Fruit fly (Drosophila melanogaster) whole organism, embryonic: ENCODE results near the gene CG5928.
A peak's percentile ranks its signal among the peaks of the same experiment; 100 is the strongest.

Source experiments
- Ada2b ChIP-seq: fragments of 200-800 bp; sonication (Bioruptor generic); IDR thresholded peaks from 2 replicates; pipeline ENCODE4 v1.3.6; 2022; ENCODE audit warnings: missing biosample characterization, missing genetic modification characterization
- Antp ChIP-seq: fragments of 200-800 bp; sonication (Bioruptor generic); optimal IDR thresholded peaks from 3 replicates; lab custom pipeline; 2016; ENCODE audit warnings: missing biosample characterization, missing genetic modification characterization
- Asciz ChIP-seq: fragments of 200-800 bp; sonication (Bioruptor generic); optimal IDR thresholded peaks from 2 replicates; lab custom pipeline; 2017; ENCODE audit warnings: missing biosample characterization, mild to moderate bottlenecking, missing genetic modification characterization, missing genetic modification reagents
- CG14050 ChIP-seq: fragments of 200-800 bp; sonication (Bioruptor generic); IDR thresholded peaks from 3 replicates; pipeline ENCODE4 v1.3.6; 2022; ENCODE audit warnings: missing biosample characterization, missing genetic modification characterization
- CG18262 ChIP-seq: fragments of 200-800 bp; optimal IDR thresholded peaks from 3 replicates; lab custom pipeline; 2019; ENCODE audit warnings: missing biosample characterization, mild to moderate bottlenecking, missing genetic modification characterization, moderate library complexity
- CG18764 ChIP-seq: fragments of 200-800 bp; sonication (Bioruptor generic); optimal IDR thresholded peaks from 3 replicates; lab custom pipeline; 2016; ENCODE audit warnings: missing biosample characterization, missing genetic modification characterization
- CG2712 ChIP-seq: fragments of 200-800 bp; optimal IDR thresholded peaks from 3 replicates; lab custom pipeline; 2019; ENCODE audit warnings: missing biosample characterization, mild to moderate bottlenecking, missing genetic modification characterization, moderate library complexity
- CG3838 ChIP-seq: fragments of 200-800 bp; sonication (Bioruptor generic); optimal IDR thresholded peaks from 3 replicates; lab custom pipeline; 2016; ENCODE audit warnings: missing biosample characterization, missing genetic modification characterization
- CG4424 ChIP-seq: fragments of 200-800 bp; sonication (Bioruptor generic); optimal IDR thresholded peaks from 3 replicates; lab custom pipeline; 2016; ENCODE audit warnings: missing biosample characterization, missing genetic modification characterization
- CG4730 ChIP-seq: fragments of 200-800 bp; sonication (Bioruptor generic); IDR thresholded peaks from 2 replicates; pipeline ENCODE4 v1.3.6; 2022; ENCODE audit warnings: missing biosample characterization, missing genetic modification characterization
- CG6654 ChIP-seq: fragments of 200-800 bp; sonication (Bioruptor generic); optimal IDR thresholded peaks from 2 replicates; lab custom pipeline; 2017; ENCODE audit warnings: missing biosample characterization, mild to moderate bottlenecking, missing genetic modification characterization
- CG7556 ChIP-seq: fragments of 200-800 bp; sonication (Bioruptor generic); optimal IDR thresholded peaks from 2 replicates; lab custom pipeline; 2017; ENCODE audit warnings: missing biosample characterization, mild to moderate bottlenecking, missing genetic modification characterization
- CG7928 ChIP-seq: fragments of 200-800 bp; sonication (Bioruptor generic); optimal IDR thresholded peaks from 2 replicates; lab custom pipeline; 2017; ENCODE audit warnings: missing biosample characterization, mild to moderate bottlenecking, missing genetic modification characterization
- CG8944 ChIP-seq: fragments of 200-800 bp; sonication (Bioruptor generic); optimal IDR thresholded peaks from 3 replicates; lab custom pipeline; 2016; ENCODE audit warnings: missing biosample characterization, missing genetic modification characterization
- CG9876 ChIP-seq: fragments of 200-800 bp; sonication (Bioruptor generic); optimal IDR thresholded peaks from 2 replicates; lab custom pipeline; 2016; ENCODE audit warnings: missing biosample characterization, missing genetic modification characterization
- CTCF ChIP-seq: fragments of 200-800 bp; sonication (Bioruptor generic); optimal IDR thresholded peaks from 2 replicates; lab custom pipeline; 2017; ENCODE audit warnings: missing biosample characterization, mild to moderate bottlenecking, missing genetic modification characterization, moderate library complexity
- CkIIα-i1 ChIP-seq: fragments of 200-800 bp; sonication (Bioruptor generic); IDR thresholded peaks from 2 replicates; pipeline ENCODE4 v1.3.6; 2022; ENCODE audit warnings: missing biosample characterization, missing genetic modification characterization
- Deaf1 ChIP-seq: fragments of 200-800 bp; optimal IDR thresholded peaks from 3 replicates; lab custom pipeline; 2019; ENCODE audit warnings: missing biosample characterization, mild to moderate bottlenecking, missing genetic modification characterization, moderate library complexity
- Doc3 ChIP-seq: fragments of 200-800 bp; sonication (Bioruptor generic); IDR thresholded peaks from 3 replicates; pipeline ENCODE4 v1.3.6; 2022; ENCODE audit warnings: missing biosample characterization, missing genetic modification characterization; ENCODE audit not compliant: partially characterized antibody
- Eip74EF ChIP-seq, 2 experiments: fragments of 200-800 bp in 1 of 2; fragments of >200 bp in 1 of 2; sonication (Bioruptor generic) in 1 of 2; optimal IDR thresholded peaks; 2 replicates each; lab custom pipeline; 2017 to 2019; ENCODE audit warnings: missing biosample characterization in 2 of 2, missing genetic modification characterization in 2 of 2, mild to moderate bottlenecking in 1 of 2, moderate library complexity in 1 of 2
- Ets65A ChIP-seq: fragments of 200-800 bp; sonication (Bioruptor generic); peaks from one replicate; lab custom pipeline; 2016; ENCODE audit warnings: missing biosample characterization, missing genetic modification characterization
- Gsc ChIP-seq: fragments of 200-800 bp; sonication (Bioruptor generic); IDR thresholded peaks from 2 replicates; pipeline ENCODE4 v1.3.6; 2022; ENCODE audit warnings: missing biosample characterization, missing genetic modification characterization
- Hr39 ChIP-seq: fragments of >200 bp; optimal IDR thresholded peaks from 2 replicates; lab custom pipeline; 2017
- Hr78 ChIP-seq, 2 experiments: fragments of 200-800 bp in 1 of 2; fragments of >200 bp in 1 of 2; sonication (Bioruptor generic) in 1 of 2; optimal IDR thresholded peaks; 2 replicates each; lab custom pipeline; 2017 to 2019; ENCODE audit warnings: missing biosample characterization in 2 of 2, missing genetic modification characterization in 2 of 2, mild to moderate bottlenecking in 1 of 2, moderate library complexity in 1 of 2
- Rfx ChIP-seq: fragments of 200-800 bp; sonication (Bioruptor generic); IDR thresholded peaks from 2 replicates; pipeline ENCODE4 v1.3.6; 2022; ENCODE audit warnings: missing biosample characterization, missing genetic modification characterization
- Trl ChIP-seq, 3 experiments: fragments of >200 bp in 2 of 3; fragments of 200-800 bp in 1 of 3; sonication (Bioruptor generic) in 1 of 3; optimal IDR thresholded peaks; 2 replicates in 1 of 3; 3 replicates in 2 of 3; lab custom pipeline; 2016 to 2017; ENCODE audit warnings: missing biosample characterization in 1 of 3, missing genetic modification characterization in 1 of 3
- btn ChIP-seq: fragments of 200-800 bp; sonication (Bioruptor generic); optimal IDR thresholded peaks from 2 replicates; lab custom pipeline; 2016; ENCODE audit warnings: missing biosample characterization, missing genetic modification characterization
- cg ChIP-seq: fragments of 200-800 bp; sonication (Bioruptor generic); optimal IDR thresholded peaks from 3 replicates; lab custom pipeline; 2019; ENCODE audit warnings: missing biosample characterization, mild to moderate bottlenecking, missing genetic modification characterization, moderate library complexity
- chinmo ChIP-seq: fragments of 200-800 bp; sonication (Bioruptor generic); IDR thresholded peaks from 4 replicates; pipeline ENCODE4 v1.3.6; 2022; ENCODE audit warnings: missing biosample characterization, missing genetic modification characterization; ENCODE audit not compliant: partially characterized antibody
- disco-r ChIP-seq: fragments of 200-800 bp; sonication (Bioruptor generic); optimal IDR thresholded peaks from 2 replicates; lab custom pipeline; 2016; ENCODE audit warnings: missing biosample characterization, missing genetic modification characterization
- ftz-f1 ChIP-seq: fragments of 200-800 bp; sonication (Bioruptor generic); optimal IDR thresholded peaks from 2 replicates; lab custom pipeline; 2016; ENCODE audit warnings: missing biosample characterization, missing genetic modification characterization
- gce ChIP-seq: fragments of 200-800 bp; sonication (Bioruptor generic); IDR thresholded peaks from 3 replicates; pipeline ENCODE4 v1.3.6; 2022; ENCODE audit warnings: missing biosample characterization, missing genetic modification characterization
- gcm ChIP-seq: fragments of 200-800 bp; sonication (Bioruptor generic); optimal IDR thresholded peaks from 2 replicates; lab custom pipeline; 2019; ENCODE audit warnings: missing biosample characterization, mild to moderate bottlenecking, missing genetic modification characterization, moderate library complexity
- gfzf ChIP-seq: fragments of 200-800 bp; sonication (Bioruptor generic); optimal IDR thresholded peaks from 2 replicates; lab custom pipeline; 2016; ENCODE audit warnings: missing biosample characterization, mild to moderate bottlenecking, missing genetic modification characterization, moderate library complexity
- grau ChIP-seq: fragments of 200-800 bp; optimal IDR thresholded peaks from 3 replicates; lab custom pipeline; 2019; ENCODE audit warnings: missing biosample characterization, mild to moderate bottlenecking, missing genetic modification characterization, moderate library complexity
- hth ChIP-seq: fragments of >200 bp; optimal IDR thresholded peaks from 2 replicates; lab custom pipeline; 2017; ENCODE audit warnings: inconsistent platforms
- ind ChIP-seq: fragments of 200-800 bp; sonication (Bioruptor generic); optimal IDR thresholded peaks from 3 replicates; lab custom pipeline; 2016; ENCODE audit warnings: missing biosample characterization, missing genetic modification characterization
- klu ChIP-seq: fragments of 200-800 bp; sonication (Bioruptor generic); IDR thresholded peaks from 2 replicates; pipeline ENCODE4 v1.3.6; 2022; ENCODE audit warnings: missing biosample characterization, missing genetic modification characterization
- lmd ChIP-seq: fragments of 200-800 bp; sonication (Bioruptor generic); IDR thresholded peaks from 2 replicates; pipeline ENCODE4 v1.3.6; 2022; ENCODE audit warnings: missing biosample characterization, missing genetic modification characterization
- otp ChIP-seq: fragments of 200-800 bp; sonication (Bioruptor generic); IDR thresholded peaks from 3 replicates; pipeline ENCODE4, ENCODE4 v1.3.6; 2022; ENCODE audit warnings: missing biosample characterization, missing genetic modification characterization
- repo ChIP-seq: fragments of 200-800 bp; sonication (Bioruptor generic); optimal IDR thresholded peaks from 2 replicates; lab custom pipeline; 2016; ENCODE audit warnings: missing biosample characterization, missing genetic modification characterization
- sc ChIP-seq, 3 experiments: fragments of >200 bp in 2 of 3; fragments of 200-800 bp in 1 of 3; sonication (Bioruptor generic) in 1 of 3; optimal IDR thresholded peaks; 2 replicates in 2 of 3; 3 replicates in 1 of 3; lab custom pipeline; 2017; ENCODE audit warnings: mild to moderate bottlenecking in 1 of 3, missing biosample characterization in 1 of 3, missing genetic modification characterization in 1 of 3, missing genetic modification reagents in 1 of 3
- sd ChIP-seq: fragments of 200-800 bp; sonication (Bioruptor generic); optimal IDR thresholded peaks from 3 replicates; lab custom pipeline; 2018; ENCODE audit warnings: missing biosample characterization, mild to moderate bottlenecking, missing genetic modification characterization, moderate library complexity
- sisA ChIP-seq: fragments of 200-800 bp; sonication (Bioruptor generic); IDR thresholded peaks from 2 replicates; pipeline ENCODE4 v1.3.6; 2022; ENCODE audit warnings: missing biosample characterization, missing genetic modification characterization
- slp2 ChIP-seq: fragments of 200-800 bp; sonication (Bioruptor generic); optimal IDR thresholded peaks from 2 replicates; lab custom pipeline; 2016; ENCODE audit warnings: missing biosample characterization, missing genetic modification characterization
- sr ChIP-seq: fragments of 200-800 bp; sonication (Bioruptor generic); IDR thresholded peaks from 3 replicates; pipeline ENCODE4 v1.3.6; 2022; ENCODE audit warnings: missing biosample characterization, missing genetic modification characterization
- tio ChIP-seq: fragments of 200-800 bp; sonication (Bioruptor generic); optimal IDR thresholded peaks from 2 replicates; lab custom pipeline; 2017; ENCODE audit warnings: missing biosample characterization, missing genetic modification characterization, inconsistent platforms
- tna ChIP-seq: fragments of 200-800 bp; sonication (Bioruptor generic); IDR thresholded peaks from 2 replicates; pipeline ENCODE4 v1.3.6; 2022; ENCODE audit warnings: missing biosample characterization, missing genetic modification characterization; ENCODE audit not compliant: partially characterized antibody
- vnd ChIP-seq: fragments of 200-800 bp; sonication (Bioruptor generic); IDR thresholded peaks from 3 replicates; pipeline ENCODE4 v1.3.6; 2022; ENCODE audit warnings: missing biosample characterization, missing genetic modification characterization; ENCODE audit not compliant: partially characterized antibody
- wor ChIP-seq: fragments of 200-800 bp; sonication (Bioruptor generic); IDR thresholded peaks from 2 replicates; pipeline ENCODE4 v1.3.6; 2022; ENCODE audit warnings: missing biosample characterization, missing genetic modification characterization
- yki ChIP-seq: fragments of >200 bp; optimal IDR thresholded peaks from 3 replicates; lab custom pipeline; 2018
- zen ChIP-seq: fragments of 200-800 bp; sonication (Bioruptor generic); optimal IDR thresholded peaks from 3 replicates; lab custom pipeline; 2018; ENCODE audit warnings: missing biosample characterization, mild to moderate bottlenecking, missing genetic modification characterization, moderate library complexity

Gene CG5928

DNA sequence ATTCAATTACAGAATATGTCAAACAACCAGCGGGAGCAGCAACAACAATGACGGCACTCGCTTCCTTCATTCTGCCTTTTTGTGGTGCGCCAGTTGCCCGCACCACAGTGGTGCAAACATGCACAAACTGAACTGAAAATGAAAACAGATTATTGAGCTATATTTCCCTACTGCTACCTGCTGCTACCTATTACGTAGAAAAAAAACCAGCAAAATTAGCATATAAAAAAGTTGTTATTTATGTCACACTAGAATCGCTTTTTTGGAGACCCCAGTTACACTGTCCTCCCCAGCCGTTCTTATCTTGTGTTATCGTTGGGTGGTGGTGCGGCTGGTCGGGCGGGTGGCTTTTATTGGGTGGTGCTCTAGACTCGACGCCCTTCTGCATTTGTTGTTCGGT lies 29.8 kb downstream of the CG5928 start (continued):
- TF ChIP-seq otp (GFP tag; lab: Robert Waterston, UW) (peak; percentile 89), repo (peak; percentile 71), ftz-f1 (no peak), CG9876 (GFP tag; lab: Kevin White, UChicago) (peak; percentile 57), Gsc (GFP tag; lab: Robert Waterston, UW) (peak; percentile 63), tio (GFP tag; lab: Kevin White, UChicago) (peak; percentile 60), Trl (optimal IDR thresholded peaks at IDR 0.05; lab: Kevin White, UChicago) (no peak), Trl (GFP tag; optimal IDR thresholded peaks at IDR 0.05; lab: Kevin White, UChicago) (peak; percentile 84), CG18262 (tag; lab: Kevin White, UChicago) (peak; percentile 75), CG14050 (GFP tag; lab: Robert Waterston, UW) (peak; percentile 81), tna (GFP tag; lab: Robert Waterston, UW) (no peak), sc (optimal IDR thresholded peaks at IDR 0.05; lab: Kevin White, UChicago) (no peak), sc (GFP tag; optimal IDR thresholded peaks at IDR 0.05; lab: Kevin White, UChicago) (peak; percentile 65), gfzf (GFP tag; lab: Kevin White, UChicago) (no peak), CG8944 (GFP tag; lab: Kevin White, UChicago) (peak; percentile 77), ind (GFP tag; lab: Kevin White, UChicago) (peak; percentile 88), Doc3 (GFP tag; lab: Robert Waterston, UW) (no peak), CG7556 (peak; percentile 77), Asciz (GFP tag; lab: Kevin White, UChicago) (peak; percentile 69), gce (peak; percentile 83; the same call in 2 of the 3 replicates), CTCF (no peak), chinmo (GFP tag; lab: Robert Waterston, UW) (no peak), btn (GFP tag; lab: Kevin White, UChicago) (peak; percentile 77), Ets65A (GFP tag; lab: Kevin White, UChicago) (peak; percentile 98), cg (GFP tag; lab: Kevin White, UChicago) (no peak), sisA (GFP tag; lab: Robert Waterston, UW) (peak; percentile 85), vnd (GFP tag; lab: Robert Waterston, UW) (peak; percentile 37; the same call in 1 of the 3 replicates), Hr39 (lab: Kevin White, UChicago) (no peak), CG4424 (GFP tag; lab: Kevin White, UChicago) (peak; percentile 83), Ada2b (GFP tag; lab: Robert Waterston, UW) (peak; percentile 93), Antp (GFP tag; lab: Kevin White, UChicago) (peak; percentile 89), lmd (peak; percentile 88), CkIIα-i1 (GFP tag; lab: Robert Waterston, UW) (0 out of 2 replicates have a peak, but pooled peaks have one; percentile 31), CG3838 (GFP tag; lab: Kevin White, UChicago) (no peak), Hr78 (GFP tag; optimal IDR thresholded peaks at IDR 0.05; lab: Kevin White, UChicago) (no peak), Eip74EF (GFP tag; optimal IDR thresholded peaks at IDR 0.05; lab: Kevin White, UChicago) (no peak), hth (lab: Kevin White, UChicago) (no peak), yki (lab: Kevin White, UChicago) (no peak), Rfx (GFP tag; lab: Robert Waterston, UW) (peak; percentile 91), wor (GFP tag; lab: Robert Waterston, UW) (peak; percentile 84), zen (peak; percentile 62), gcm (GFP tag; lab: Kevin White, UChicago) (peak; percentile 54), sd (tag; lab: Kevin White, UChicago) (no peak), slp2 (GFP tag; lab: Kevin White, UChicago) (peak; percentile 69), disco-r (GFP tag; lab: Kevin White, UChicago) (peak; percentile 63), CG4730 (GFP tag; lab: Robert Waterston, UW) (peak; percentile 85), Deaf1 (tag; lab: Kevin White, UChicago) (peak; percentile 44), CG18764 (GFP tag; lab: Kevin White, UChicago) (peak; percentile 72), sr (peak; percentile 76; the same call in 2 of the 3 replicates), CG2712 (tag; lab: Kevin White, UChicago) (peak; percentile 82), CG7928 (no peak), grau (tag; lab: Kevin White, UChicago) (peak; percentile 73), CG6654 (GFP tag; lab: Kevin White, UChicago) (peak; percentile 44), klu (peak; percentile 71)
